Fruit fly (Drosophila melanogaster) whole organism, embryonic: ENCODE data around the gene CG13390.

Experiments used
- ATbp ChIP-seq: fragments of 200-800 bp; sonication (Bioruptor generic); optimal IDR thresholded peaks from 2 replicates; lab custom pipeline; 2017; ENCODE audit warnings: missing biosample characterization, mild to moderate bottlenecking, missing genetic modification characterization, missing genetic modification reagents
- Atf3 ChIP-seq: fragments of 200-800 bp; sonication (Bioruptor generic); optimal IDR thresholded peaks from 3 replicates; lab custom pipeline; 2016; ENCODE audit warnings: missing biosample characterization, missing genetic modification characterization
- BEAF-32 ChIP-seq: fragments of 200-800 bp; sonication (Bioruptor generic); optimal IDR thresholded peaks from 3 replicates; lab custom pipeline; 2017; ENCODE audit warnings: missing biosample characterization, missing genetic modification characterization, mild to moderate bottlenecking, moderate library complexity, missing genetic modification reagents
- CG10209 ChIP-seq: fragments of 200-800 bp; sonication (Bioruptor generic); optimal IDR thresholded peaks from 3 replicates; lab custom pipeline; 2017; ENCODE audit warnings: missing biosample characterization, mild to moderate bottlenecking, missing genetic modification characterization, missing genetic modification reagents
- CG10366 ChIP-seq: fragments of 200-800 bp; sonication (Bioruptor generic); IDR thresholded peaks from 2 replicates; pipeline ENCODE4 v1.3.6; 2022; ENCODE audit warnings: missing biosample characterization, missing genetic modification characterization
- CG12391 ChIP-seq: fragments of 200-800 bp; sonication (Bioruptor generic); optimal IDR thresholded peaks from 3 replicates; lab custom pipeline; 2018; ENCODE audit warnings: missing biosample characterization, mild to moderate bottlenecking, missing genetic modification characterization, moderate library complexity
- CG17912 ChIP-seq: fragments of 200-800 bp; sonication (Bioruptor generic); optimal IDR thresholded peaks from 2 replicates; lab custom pipeline; 2018; ENCODE audit warnings: missing biosample characterization, mild to moderate bottlenecking, missing genetic modification characterization
- CG2120 ChIP-seq: fragments of 200-800 bp; sonication (Bioruptor generic); optimal IDR thresholded peaks from 3 replicates; lab custom pipeline; 2016; ENCODE audit warnings: missing biosample characterization, missing genetic modification characterization
- CG2129 ChIP-seq: fragments of 200-800 bp; sonication (Bioruptor generic); IDR thresholded peaks from 2 replicates; pipeline ENCODE4 v1.3.6; 2022; ENCODE audit warnings: missing biosample characterization, missing genetic modification characterization; ENCODE audit not compliant: partially characterized antibody
- CG30020 ChIP-seq: fragments of 200-800 bp; optimal IDR thresholded peaks from 2 replicates; lab custom pipeline; 2019; ENCODE audit warnings: missing biosample characterization, mild to moderate bottlenecking, missing genetic modification characterization, moderate library complexity
- CG30403 ChIP-seq: fragments of 200-800 bp; sonication (Bioruptor generic); optimal IDR thresholded peaks from 3 replicates; lab custom pipeline; 2016; ENCODE audit warnings: missing biosample characterization, missing genetic modification characterization
- CG3407 ChIP-seq: fragments of 200-800 bp; sonication (Bioruptor generic); optimal IDR thresholded peaks from 2 replicates; lab custom pipeline; 2018; ENCODE audit warnings: missing biosample characterization, mild to moderate bottlenecking, missing genetic modification characterization
- CG4820 ChIP-seq: fragments of 200-800 bp; sonication (Bioruptor generic); optimal IDR thresholded peaks from 3 replicates; lab custom pipeline; 2016; ENCODE audit warnings: missing biosample characterization, missing genetic modification characterization
- CG6272 ChIP-seq: fragments of 200-800 bp; sonication (Bioruptor generic); IDR thresholded peaks from 2 replicates; pipeline ENCODE4 v1.3.6; 2022; ENCODE audit warnings: missing biosample characterization, missing genetic modification characterization
- CG7556 ChIP-seq: fragments of 200-800 bp; sonication (Bioruptor generic); optimal IDR thresholded peaks from 2 replicates; lab custom pipeline; 2017; ENCODE audit warnings: missing biosample characterization, mild to moderate bottlenecking, missing genetic modification characterization
- CG7839 ChIP-seq: fragments of 200-800 bp; sonication (Bioruptor generic); optimal IDR thresholded peaks from 3 replicates; lab custom pipeline; 2018; ENCODE audit warnings: missing biosample characterization, mild to moderate bottlenecking, missing genetic modification characterization, moderate library complexity
- CG8359 ChIP-seq: fragments of 200-800 bp; sonication (Bioruptor generic); optimal IDR thresholded peaks from 2 replicates; lab custom pipeline; 2017; ENCODE audit warnings: missing biosample characterization, mild to moderate bottlenecking, missing genetic modification characterization, borderline replicate concordance
- CG8944 ChIP-seq: fragments of 200-800 bp; sonication (Bioruptor generic); optimal IDR thresholded peaks from 3 replicates; lab custom pipeline; 2016; ENCODE audit warnings: missing biosample characterization, missing genetic modification characterization
- Chrac-16 ChIP-seq: fragments of 200-800 bp; sonication (Bioruptor generic); optimal IDR thresholded peaks from 3 replicates; lab custom pipeline; 2016; ENCODE audit warnings: missing biosample characterization, missing genetic modification characterization
- Dbx ChIP-seq: fragments of 200-800 bp; sonication (Bioruptor generic); IDR thresholded peaks from 3 replicates; pipeline ENCODE4 v1.3.6; 2022; ENCODE audit warnings: missing biosample characterization, missing genetic modification characterization
- Doc3 ChIP-seq: fragments of 200-800 bp; sonication (Bioruptor generic); IDR thresholded peaks from 3 replicates; pipeline ENCODE4 v1.3.6; 2022; ENCODE audit warnings: missing biosample characterization, missing genetic modification characterization; ENCODE audit not compliant: partially characterized antibody
- HmgD ChIP-seq: fragments of 200-800 bp; sonication (Bioruptor generic); optimal IDR thresholded peaks from 3 replicates; lab custom pipeline; 2016; ENCODE audit warnings: missing biosample characterization, missing genetic modification characterization
- HmgZ ChIP-seq: fragments of 200-800 bp; sonication (Bioruptor generic); optimal IDR thresholded peaks from 2 replicates; lab custom pipeline; 2018; ENCODE audit warnings: missing biosample characterization, mild to moderate bottlenecking, missing genetic modification characterization
- Hmr ChIP-seq: fragments of 200-800 bp; sonication (Bioruptor generic); optimal IDR thresholded peaks from 3 replicates; lab custom pipeline; 2017; ENCODE audit warnings: mild to moderate bottlenecking, missing biosample characterization, missing genetic modification reagents, missing genetic modification characterization
- Hsf ChIP-seq: fragments of 200-800 bp; sonication (Bioruptor generic); optimal IDR thresholded peaks from 3 replicates; lab custom pipeline; 2016; ENCODE audit warnings: missing biosample characterization, missing genetic modification characterization
- MESR4 ChIP-seq: fragments of 200-800 bp; sonication (Bioruptor generic); optimal IDR thresholded peaks from 2 replicates; lab custom pipeline; 2018; ENCODE audit warnings: missing biosample characterization, mild to moderate bottlenecking, missing genetic modification characterization, moderate library complexity
- Mad ChIP-seq: fragments of 200-800 bp; sonication (Bioruptor generic); optimal IDR thresholded peaks from 2 replicates; lab custom pipeline; 2016; ENCODE audit warnings: missing biosample characterization, missing genetic modification characterization
- Meics ChIP-seq: fragments of 200-800 bp; sonication (Bioruptor generic); optimal IDR thresholded peaks from 2 replicates; lab custom pipeline; 2017; ENCODE audit warnings: missing biosample characterization, mild to moderate bottlenecking, missing genetic modification characterization
- Xbp1 ChIP-seq: fragments of 200-800 bp; sonication (Bioruptor generic); optimal IDR thresholded peaks from 3 replicates; lab custom pipeline; 2016; ENCODE audit warnings: missing biosample characterization, mild to moderate bottlenecking, missing genetic modification characterization
- aop ChIP-seq: fragments of 200-800 bp; sonication (Bioruptor generic); IDR thresholded peaks from 2 replicates; pipeline ENCODE4 v1.3.6; 2022; ENCODE audit warnings: missing biosample characterization, missing genetic modification characterization
- bbx ChIP-seq: fragments of 200-800 bp; sonication (Bioruptor generic); IDR thresholded peaks from 2 replicates; pipeline ENCODE4 v1.3.6; 2022; ENCODE audit warnings: missing biosample characterization, missing genetic modification characterization; ENCODE audit not compliant: partially characterized antibody
- bcd ChIP-seq: fragments of 200-800 bp; sonication (Bioruptor generic); optimal IDR thresholded peaks from 2 replicates; lab custom pipeline; 2017; ENCODE audit warnings: missing biosample characterization, mild to moderate bottlenecking, missing genetic modification characterization
- bsh ChIP-seq, 2 experiments: fragments of 200-800 bp; sonication (Bioruptor generic); optimal IDR thresholded peaks; 2 replicates each; lab custom pipeline; 2017 to 2018; ENCODE audit warnings: mild to moderate bottlenecking in 2 of 2, missing biosample characterization in 2 of 2, missing genetic modification characterization in 2 of 2, moderate library complexity in 1 of 2
- caup ChIP-seq: fragments of 200-800 bp; sonication (Bioruptor generic); optimal IDR thresholded peaks from 3 replicates; lab custom pipeline; 2017; ENCODE audit warnings: missing biosample characterization, mild to moderate bottlenecking, missing genetic modification characterization, moderate library complexity; ENCODE audit not compliant: severe bottlenecking
- chm ChIP-seq: fragments of 200-800 bp; sonication (Bioruptor generic); IDR thresholded peaks from 2 replicates; pipeline ENCODE4 v1.3.6; 2022; ENCODE audit warnings: missing biosample characterization, missing genetic modification characterization
- dm ChIP-seq: fragments of 200-800 bp; sonication (Bioruptor generic); optimal IDR thresholded peaks from 3 replicates; lab custom pipeline; 2016; ENCODE audit warnings: missing biosample characterization, missing genetic modification characterization
- ems ChIP-seq: fragments of 200-800 bp; sonication (Bioruptor generic); optimal IDR thresholded peaks from 3 replicates; lab custom pipeline; 2016; ENCODE audit warnings: missing biosample characterization, missing genetic modification characterization
- fu2 ChIP-seq: fragments of 200-800 bp; sonication (Bioruptor generic); optimal IDR thresholded peaks from 2 replicates; lab custom pipeline; 2016; ENCODE audit warnings: missing biosample characterization, missing genetic modification characterization
- jigr1 ChIP-seq: fragments of 200-800 bp; sonication (Bioruptor generic); IDR thresholded peaks from 3 replicates; pipeline ENCODE4 v1.3.6; 2022; ENCODE audit warnings: missing biosample characterization, missing genetic modification characterization
- jing ChIP-seq: fragments of 200-800 bp; sonication (Bioruptor generic); optimal IDR thresholded peaks from 2 replicates; lab custom pipeline; 2018; ENCODE audit warnings: missing biosample characterization, mild to moderate bottlenecking, missing genetic modification characterization
- klu ChIP-seq: fragments of 200-800 bp; sonication (Bioruptor generic); IDR thresholded peaks from 2 replicates; pipeline ENCODE4 v1.3.6; 2022; ENCODE audit warnings: missing biosample characterization, missing genetic modification characterization
- kni ChIP-seq: fragments of 200-800 bp; sonication (Bioruptor generic); optimal IDR thresholded peaks from 3 replicates; lab custom pipeline; 2017; ENCODE audit warnings: mild to moderate bottlenecking, missing biosample characterization, missing genetic modification reagents, missing genetic modification characterization
- lab ChIP-seq: fragments of 200-800 bp; sonication (Bioruptor generic); optimal IDR thresholded peaks from 3 replicates; lab custom pipeline; 2017; ENCODE audit warnings: missing biosample characterization, missing genetic modification characterization, mild to moderate bottlenecking, moderate library complexity, missing genetic modification reagents
- lmd ChIP-seq: fragments of 200-800 bp; sonication (Bioruptor generic); IDR thresholded peaks from 2 replicates; pipeline ENCODE4 v1.3.6; 2022; ENCODE audit warnings: missing biosample characterization, missing genetic modification characterization
- lola ChIP-seq, 3 experiments: fragments of >200 bp in 2 of 3; fragments of 200-800 bp in 1 of 3; sonication (Bioruptor generic) in 1 of 3; optimal IDR thresholded peaks; 2 replicates each; lab custom pipeline; 2017 to 2019; ENCODE audit warnings: missing biosample characterization in 3 of 3, missing genetic modification characterization in 3 of 3, mild to moderate bottlenecking in 1 of 3, moderate library complexity in 1 of 3
- slbo ChIP-seq: fragments of 200-800 bp; sonication (Bioruptor generic); IDR thresholded peaks from 2 replicates; pipeline ENCODE4 v1.3.6; 2022; ENCODE audit warnings: missing biosample characterization, missing genetic modification characterization
- sna ChIP-seq: fragments of 200-800 bp; sonication (Bioruptor generic); IDR thresholded peaks from 2 replicates; pipeline ENCODE4 v1.3.6; 2022; ENCODE audit warnings: missing biosample characterization, missing genetic modification characterization; ENCODE audit not compliant: partially characterized antibody
- tap ChIP-seq: fragments of 200-800 bp; optimal IDR thresholded peaks from 3 replicates; lab custom pipeline; 2019; ENCODE audit warnings: missing biosample characterization, mild to moderate bottlenecking, missing genetic modification characterization, moderate library complexity

Gene CG13390

DNA sequence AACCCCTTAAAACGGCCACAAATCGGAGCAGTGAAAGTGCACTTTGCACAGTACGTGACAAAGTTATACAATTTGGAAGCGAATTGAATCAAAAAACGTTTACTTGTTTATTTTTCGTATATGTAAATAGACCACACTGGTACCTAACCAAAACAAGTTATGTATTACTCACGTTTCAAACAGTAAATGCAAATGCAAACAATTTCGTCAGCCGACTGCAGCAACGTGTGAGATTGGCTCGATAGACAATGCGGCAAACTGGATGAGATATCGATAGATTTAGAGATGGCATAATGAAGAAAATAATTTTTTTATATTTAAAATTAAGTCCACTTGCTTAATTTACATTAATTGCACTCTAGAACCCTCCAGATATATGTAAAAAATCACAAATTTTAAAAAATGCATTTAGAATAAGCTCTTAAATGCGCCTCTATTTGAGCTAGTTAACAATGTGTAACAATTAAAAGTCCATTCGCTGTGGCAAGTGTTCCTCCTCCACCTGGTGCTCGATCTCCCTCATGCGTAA, 5.0 kb upstream of the CG13390 start, which contains the start of gene AlaRS (continued):
- peak; percentile 8 to 35 for TF ChIP-seq bsh (GFP tag; optimal IDR thresholded peaks at IDR 0.05; lab: Kevin White, UChicago)
- no peak for TF ChIP-seq jing (GFP tag; lab: Kevin White, UChicago)
- no peak for TF ChIP-seq CG8944 (GFP tag; lab: Kevin White, UChicago)
- peak; percentile 30 for TF ChIP-seq Hmr (GFP tag; lab: Kevin White, UChicago)
- peak; percentile 44 for TF ChIP-seq ATbp (GFP tag; lab: Kevin White, UChicago)
- peak; percentile 18 for TF ChIP-seq Xbp1 (GFP tag; lab: Kevin White, UChicago)
- TF ChIP-seq kni (GFP tag; lab: Kevin White, UChicago) = peak; percentile 58
- peak; percentile 24 for TF ChIP-seq CG3407
- 0 out of 2 replicates have a peak, but pooled peaks have one; percentile 18 for TF ChIP-seq klu (GFP tag; lab: Robert Waterston, UW)
- no peak for TF ChIP-seq Mad (GFP tag; lab: Kevin White, UChicago)
- peak; percentile 17 for TF ChIP-seq CG4820 (GFP tag; lab: Kevin White, UChicago)
- TF ChIP-seq Doc3 (GFP tag; lab: Robert Waterston, UW) = peak; percentile 73
- TF ChIP-seq Atf3 (GFP tag; lab: Kevin White, UChicago) = no peak
- TF ChIP-seq CG30020 (tag; lab: Kevin White, UChicago) = peak; percentile 54
- peak; percentile 4 for TF ChIP-seq tap (tag; lab: Kevin White, UChicago)
- no peak; the same call in 1 of the 2 replicates for TF ChIP-seq chm
- peak; percentile 56 for TF ChIP-seq CG7556 (GFP tag; lab: Kevin White, UChicago)
- TF ChIP-seq Dbx (GFP tag; lab: Robert Waterston, UW) = 0 out of 3 replicates have a peak, but pooled peaks have one; percentile 6
- peak; percentile 27 for TF ChIP-seq lab (GFP tag; lab: Kevin White, UChicago)
- peak; percentile 66 for TF ChIP-seq CG2120 (GFP tag; lab: Kevin White, UChicago)
- TF ChIP-seq dm (GFP tag; lab: Kevin White, UChicago) = peak; percentile 43
- TF ChIP-seq slbo (GFP tag; lab: Robert Waterston, UW) = peak; percentile 37; the same call in 1 of the 2 replicates
- TF ChIP-seq CG30403 (GFP tag; lab: Kevin White, UChicago) = peak; percentile 58
- TF ChIP-seq CG8359 (GFP tag; lab: Kevin White, UChicago) = no peak
- TF ChIP-seq CG2129 (GFP tag; lab: Robert Waterston, UW) = peak; percentile 35
- peak; percentile 16 for TF ChIP-seq Chrac-16 (GFP tag; lab: Kevin White, UChicago)
- TF ChIP-seq sna (GFP tag; lab: Robert Waterston, UW) = peak; percentile 75
- TF ChIP-seq bcd = peak; percentile 29
- TF ChIP-seq Hsf (GFP tag; lab: Kevin White, UChicago) = peak; percentile 27
- TF ChIP-seq CG7839 (tag; lab: Kevin White, UChicago) = peak; percentile 46
- 0 out of 2 replicates have a peak, but pooled peaks have one; percentile 14 for TF ChIP-seq lmd (GFP tag; lab: Robert Waterston, UW)
- TF ChIP-seq aop (GFP tag; lab: Robert Waterston, UW) = no peak
- no peak for TF ChIP-seq fu2 (GFP tag; lab: Kevin White, UChicago)
- TF ChIP-seq CG6272 (GFP tag; lab: Robert Waterston, UW) = no peak
- no peak for TF ChIP-seq CG17912 (GFP tag; lab: Kevin White, UChicago)
- TF ChIP-seq BEAF-32 (GFP tag; lab: Kevin White, UChicago) = peak; percentile 70
- TF ChIP-seq Meics (GFP tag; lab: Kevin White, UChicago) = peak; percentile 28
- TF ChIP-seq jigr1 (GFP tag; lab: Robert Waterston, UW) = no peak; the same call in 2 of the 3 replicates
- peak; percentile 18 for TF ChIP-seq ems (GFP tag; lab: Kevin White, UChicago)
- peak; percentile 77 for TF ChIP-seq MESR4 (GFP tag; lab: Kevin White, UChicago)
- no peak for TF ChIP-seq caup
- TF ChIP-seq CG10366 (GFP tag; lab: Robert Waterston, UW) = no peak
- no peak for TF ChIP-seq HmgD (GFP tag; lab: Kevin White, UChicago)
- peak; percentile 31 for TF ChIP-seq CG10209 (GFP tag; lab: Kevin White, UChicago)
- TF ChIP-seq HmgZ (tag; lab: Kevin White, UChicago) = peak; percentile 29
- TF ChIP-seq bbx (GFP tag; lab: Robert Waterston, UW) = peak; percentile 57; the same call in 1 of the 2 replicates
- TF ChIP-seq lola (GFP tag; optimal IDR thresholded peaks at IDR 0.05; lab: Kevin White, UChicago) = peak in 1 of 3 experiments; percentile 29
- peak; percentile 67 for TF ChIP-seq CG12391 (tag; lab: Kevin White, UChicago)
